Worm (Caenorhabditis elegans) whole organism, late embryonic: Measurements from ENCODE around the gene B0228.9.

ENCODE experiments used
- K02D7.2 ChIP-seq: sonication (generic microtip); optimal IDR thresholded peaks from 2 replicates; lab custom pipeline; 2017; ENCODE audit warnings: mild to moderate bottlenecking, missing genetic modification characterization, missing compliant biosample characterization
- K09A11.1 ChIP-seq: sonication (generic microtip); optimal IDR thresholded peaks from 2 replicates; lab custom pipeline; 2017; ENCODE audit warnings: antibody characterized with exemption, mild to moderate bottlenecking, missing genetic modification characterization, missing compliant biosample characterization; ENCODE audit not compliant: insufficient read depth
- T23F11.4 ChIP-seq: fragments of 200-800 bp; sonication (Bioruptor generic); optimal IDR thresholded peaks from 2 replicates; lab custom pipeline; 2018; ENCODE audit warnings: mild to moderate bottlenecking, missing genetic modification characterization, missing compliant biosample characterization
- ama-1 ChIP-seq: fragments of 150-350 bp; optimal IDR thresholded peaks from 2 replicates; lab custom pipeline; 2014
- ceh-14 ChIP-seq: sonication (generic microtip); optimal IDR thresholded peaks from 2 replicates; lab custom pipeline; 2016; ENCODE audit warnings: missing genotype, missing genetic modification characterization, missing compliant biosample characterization
- ceh-18 ChIP-seq: sonication (generic microtip); optimal IDR thresholded peaks from 2 replicates; lab custom pipeline; 2016; ENCODE audit warnings: missing genetic modification characterization, missing compliant biosample characterization
- ceh-2 ChIP-seq: sonication (generic microtip); optimal IDR thresholded peaks from 2 replicates; lab custom pipeline; 2016; ENCODE audit warnings: missing genotype, missing genetic modification characterization, missing compliant biosample characterization
- ceh-30 ChIP-seq: fragments of 150-350 bp; optimal IDR thresholded peaks from 2 replicates; lab custom pipeline; 2014; ENCODE audit warnings: missing biosample characterization, missing genetic modification characterization
- ceh-31 ChIP-seq: sonication (generic microtip); optimal IDR thresholded peaks from 2 replicates; lab custom pipeline; 2016; ENCODE audit warnings: missing genetic modification characterization, missing compliant biosample characterization
- ceh-34 ChIP-seq: sonication (generic microtip); optimal IDR thresholded peaks from 2 replicates; lab custom pipeline; 2016; ENCODE audit warnings: mild to moderate bottlenecking, missing genetic modification characterization, missing compliant biosample characterization
- ceh-45 ChIP-seq: fragments of 200-800 bp; sonication (Bioruptor generic); IDR thresholded peaks from 2 replicates; pipeline ENCODE4 v1.3.6; 2022; ENCODE audit warnings: missing genetic modification reagents, missing genetic modification characterization, missing compliant biosample characterization
- ceh-48 ChIP-seq: sonication (generic microtip); optimal IDR thresholded peaks from 2 replicates; lab custom pipeline; 2016; ENCODE audit warnings: missing genetic modification characterization, inconsistent platforms, missing compliant biosample characterization
- ceh-9 ChIP-seq: sonication (generic microtip); optimal IDR thresholded peaks from 2 replicates; lab custom pipeline; 2016; ENCODE audit warnings: mild to moderate bottlenecking, missing genetic modification characterization, inconsistent platforms, missing compliant biosample characterization
- che-1 ChIP-seq: sonication (generic microtip); optimal IDR thresholded peaks from 2 replicates; lab custom pipeline; 2016; ENCODE audit warnings: mild to moderate bottlenecking, missing genetic modification characterization, missing compliant biosample characterization
- dve-1 ChIP-seq: sonication (generic microtip); optimal IDR thresholded peaks from 2 replicates; lab custom pipeline; 2017; ENCODE audit warnings: antibody characterized with exemption, mild to moderate bottlenecking, missing genetic modification characterization, missing compliant biosample characterization
- elt-2 ChIP-seq: sonication (generic microtip); optimal IDR thresholded peaks from 2 replicates; lab custom pipeline; 2016; ENCODE audit warnings: missing genetic modification reagents, missing genetic modification characterization, missing compliant biosample characterization
- elt-4 ChIP-seq: sonication (generic microtip); optimal IDR thresholded peaks from 2 replicates; lab custom pipeline; 2016; ENCODE audit warnings: missing genetic modification characterization, missing compliant biosample characterization
- eyg-1 ChIP-seq: sonication (generic microtip); optimal IDR thresholded peaks from 2 replicates; lab custom pipeline; 2016; ENCODE audit warnings: missing genotype, missing genetic modification characterization, missing compliant biosample characterization
- fkh-10 ChIP-seq: fragments of 150-350 bp; optimal IDR thresholded peaks from 2 replicates; lab custom pipeline; 2014; ENCODE audit warnings: missing biosample characterization, missing genetic modification reagents, missing genetic modification characterization
- fkh-6 ChIP-seq: sonication (generic microtip); optimal IDR thresholded peaks from 2 replicates; lab custom pipeline; 2016; ENCODE audit warnings: missing genetic modification characterization, missing compliant biosample characterization
- hlh-15 ChIP-seq: sonication (generic microtip); optimal IDR thresholded peaks from 2 replicates; lab custom pipeline; 2016; ENCODE audit warnings: missing genetic modification characterization, missing compliant biosample characterization
- hlh-6 ChIP-seq: sonication (generic microtip); optimal IDR thresholded peaks from 2 replicates; lab custom pipeline; 2016; ENCODE audit warnings: missing genotype, missing genetic modification characterization, missing compliant biosample characterization
- hlh-8 ChIP-seq: sonication (generic microtip); optimal IDR thresholded peaks from 2 replicates; lab custom pipeline; 2016; ENCODE audit warnings: missing genotype, missing genetic modification characterization, missing compliant biosample characterization
- lim-6 ChIP-seq: sonication (generic microtip); optimal IDR thresholded peaks from 2 replicates; lab custom pipeline; 2016; ENCODE audit warnings: missing genetic modification characterization, missing compliant biosample characterization
- mec-3 ChIP-seq: sonication (generic microtip); optimal IDR thresholded peaks from 2 replicates; lab custom pipeline; 2016; ENCODE audit warnings: borderline replicate concordance, missing genetic modification characterization, missing compliant biosample characterization
- nfya-1 ChIP-seq: sonication (generic microtip); optimal IDR thresholded peaks from 2 replicates; lab custom pipeline; 2017; ENCODE audit warnings: missing genetic modification characterization, mild to moderate bottlenecking, missing compliant biosample characterization, antibody characterized with exemption, moderate library complexity
- nhr-232 ChIP-seq: sonication (generic microtip); optimal IDR thresholded peaks from 2 replicates; lab custom pipeline; 2016; ENCODE audit warnings: missing genetic modification characterization, missing compliant biosample characterization
- odd-2 ChIP-seq: sonication (generic microtip); optimal IDR thresholded peaks from 2 replicates; lab custom pipeline; 2017; ENCODE audit warnings: antibody characterized with exemption, mild to moderate bottlenecking, missing genetic modification characterization, missing compliant biosample characterization
- pha-2 ChIP-seq: sonication (generic microtip); optimal IDR thresholded peaks from 2 replicates; lab custom pipeline; 2017; ENCODE audit warnings: mild to moderate bottlenecking, missing genetic modification characterization, missing compliant biosample characterization
- pros-1 ChIP-seq: fragments of 150-350 bp; optimal IDR thresholded peaks from 2 replicates; lab custom pipeline; 2014; ENCODE audit warnings: missing biosample characterization, missing genetic modification reagents, missing genetic modification characterization
- ref-2 ChIP-seq: sonication (generic microtip); optimal IDR thresholded peaks from 2 replicates; lab custom pipeline; 2016; ENCODE audit warnings: missing genetic modification characterization, missing compliant biosample characterization
- sox-2 ChIP-seq: fragments of 200-800 bp; sonication (Bioruptor generic); IDR thresholded peaks from 2 replicates; pipeline ENCODE4 v1.3.6; 2022; ENCODE audit warnings: missing genetic modification reagents, missing genetic modification characterization, missing compliant biosample characterization
- sox-4 ChIP-seq: sonication (generic microtip); optimal IDR thresholded peaks from 2 replicates; lab custom pipeline; 2017; ENCODE audit warnings: mild to moderate bottlenecking, missing genetic modification characterization, inconsistent platforms, missing compliant biosample characterization
- tbx-2 ChIP-seq: sonication (generic microtip); optimal IDR thresholded peaks from 2 replicates; lab custom pipeline; 2016; ENCODE audit warnings: missing genetic modification characterization, missing compliant biosample characterization
- tbx-7 ChIP-seq: sonication (generic microtip); optimal IDR thresholded peaks from 2 replicates; lab custom pipeline; 2016; ENCODE audit warnings: missing genotype, missing genetic modification characterization, missing compliant biosample characterization
- unc-42 ChIP-seq: sonication (generic microtip); optimal IDR thresholded peaks from 2 replicates; lab custom pipeline; 2016; ENCODE audit warnings: missing genotype, missing genetic modification characterization, missing compliant biosample characterization
- unc-55 ChIP-seq: sonication (generic microtip); optimal IDR thresholded peaks from 2 replicates; lab custom pipeline; 2017; ENCODE audit warnings: missing biosample characterization, missing genetic modification reagents, missing genetic modification characterization
- unc-86 ChIP-seq: sonication (generic microtip); optimal IDR thresholded peaks from 2 replicates; lab custom pipeline; 2016; ENCODE audit warnings: missing genetic modification characterization, missing compliant biosample characterization
- zip-5 ChIP-seq: sonication (generic microtip); optimal IDR thresholded peaks from 2 replicates; lab custom pipeline; 2016; ENCODE audit warnings: missing genetic modification characterization, missing compliant biosample characterization

The B0228.9 gene

ce11 chrII:7810162-7810868 is 46.8 kb upstream of the B0228.9 start:
- no peak for TF ChIP-seq hlh-15 (tag; lab: Kevin White, UChicago)
- peak; percentile 3 for TF ChIP-seq odd-2 (tag; lab: Kevin White, UChicago)
- TF ChIP-seq unc-55 (GFP tag; lab: Kevin White, UChicago): peak; percentile 69

- peak; percentile 86 for TF ChIP-seq unc-42 (tag; lab: Kevin White, UChicago)
- no peak for TF ChIP-seq ceh-45
- TF ChIP-seq tbx-2 (tag; lab: Kevin White, UChicago): peak; percentile 36
These were observed 46.0 kb upstream of the B0228.9 start for ce11 chrII:7809358-7809914.

- TF ChIP-seq nfya-1 (tag; lab: Kevin White, UChicago) (peak; percentile 26), ceh-18 (tag; lab: Kevin White, UChicago) (peak; percentile 10), ama-1 (lab: Kevin White, UChicago) (no peak), ceh-14 (no peak), fkh-6 (tag; lab: Kevin White, UChicago) (no peak), elt-2 (tag; lab: Kevin White, UChicago) (peak; percentile 55), che-1 (no peak), lim-6 (tag; lab: Kevin White, UChicago) (no peak), fkh-10 (GFP tag; lab: Kevin White, UChicago) (no peak), tbx-7 (tag; lab: Kevin White, UChicago) (no peak), nhr-232 (tag; lab: Kevin White, UChicago) (no peak), elt-4 (no peak)
- TF ChIP-seq, all 69 proteins: peak for 3
These were observed 45.5 kb upstream of the B0228.9 start for ce11 chrII:7808950-7809349.

ce11 chrII:7808153-7808552 is 44.7 kb upstream of the B0228.9 start:
- TF ChIP-seq ceh-34 (tag; lab: Kevin White, UChicago): no peak
- TF ChIP-seq ceh-31 (tag; lab: Kevin White, UChicago): no peak
- TF ChIP-seq hlh-6 (tag; lab: Kevin White, UChicago): no peak
- no peak for TF ChIP-seq tbx-2 (tag; lab: Kevin White, UChicago)
- TF ChIP-seq fkh-10 (GFP tag; lab: Kevin White, UChicago): no peak
- no peak for TF ChIP-seq ceh-48

- TF ChIP-seq ceh-30 (tag; lab: Kevin White, UChicago) (no peak), pros-1 (tag; lab: Kevin White, UChicago) (no peak), ref-2 (tag; lab: Kevin White, UChicago) (peak; percentile 35), odd-2 (tag; lab: Kevin White, UChicago) (no peak)
These were observed 43.4 kb upstream of the B0228.9 start for ce11 chrII:7806872-7807271.

ce11 chrII:7806054-7806453 is 42.6 kb upstream of the B0228.9 start:
- TF ChIP-seq dve-1 (no peak), K09A11.1 (no peak), pha-2 (tag; lab: Kevin White, UChicago) (no peak), zip-5 (no peak), T23F11.4 (GFP tag; lab: Kevin White, UChicago) (no peak), ceh-2 (no peak), unc-86 (tag; lab: Kevin White, UChicago) (no peak), sox-4 (no peak), unc-42 (tag; lab: Kevin White, UChicago) (no peak), ceh-9 (tag; lab: Kevin White, UChicago) (no peak), hlh-8 (tag; lab: Kevin White, UChicago) (no peak), K02D7.2 (tag; lab: Kevin White, UChicago) (no peak), eyg-1 (tag; lab: Kevin White, UChicago) (no peak), ceh-45 (no peak), lim-6 (tag; lab: Kevin White, UChicago) (no peak), mec-3 (tag; lab: Kevin White, UChicago) (no peak), fkh-6 (tag; lab: Kevin White, UChicago) (no peak), sox-2 (no peak)
